Worm (Caenorhabditis elegans): ENCODE data around the gene D2085.7.

DNA sequence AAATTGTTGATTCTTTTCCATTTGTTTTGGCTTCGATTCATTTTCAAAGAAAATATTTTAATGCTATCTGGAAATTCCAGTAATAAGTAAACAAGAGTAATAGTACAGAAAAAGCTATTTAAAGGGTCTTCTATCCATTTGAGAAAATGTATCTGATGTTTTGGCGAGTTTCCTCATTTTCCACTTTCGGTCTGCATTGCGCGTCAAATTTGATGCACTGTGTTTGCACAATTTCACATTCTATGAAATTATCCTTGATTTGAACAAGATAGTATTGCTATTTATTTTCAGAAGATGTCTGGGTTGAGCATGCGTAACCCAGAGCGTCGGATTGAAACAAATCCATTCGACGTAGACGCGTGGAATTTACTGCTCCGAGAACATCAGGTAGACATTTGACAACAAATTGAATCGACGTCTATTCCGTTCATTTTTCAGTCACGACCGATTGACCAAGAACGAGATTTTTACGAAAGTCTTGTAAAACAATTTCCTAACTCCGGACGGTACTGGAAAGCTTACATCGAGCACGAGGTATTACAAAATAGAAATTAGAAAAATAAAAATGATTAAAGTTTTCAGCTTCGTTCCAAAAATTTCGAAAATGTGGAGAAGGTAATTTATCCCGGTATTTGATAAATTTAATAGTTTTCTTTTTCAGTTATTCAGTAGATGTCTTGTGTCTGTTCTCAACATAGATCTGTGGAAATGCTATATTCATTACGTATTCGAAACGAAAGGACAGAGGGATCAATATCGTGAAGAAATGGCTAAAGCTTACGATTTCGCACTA lies 37.4 kb upstream of the D2085.7 start, which contains the start of gene suf-1:
- TF ChIP-seq ama-1 (optimal IDR thresholded peaks at IDR 0.05) (peak; percentile 71), ceh-36 (tag; optimal IDR thresholded peaks at IDR 0.05) (no peak), hnd-1 (tag; optimal IDR thresholded peaks at IDR 0.05) (no peak), tra-4 (tag; optimal IDR thresholded peaks at IDR 0.05) (no peak), sea-1 (GFP tag; conservative IDR thresholded peaks at IDR 0.05) (no peak), ets-7 (tag; optimal IDR thresholded peaks at IDR 0.05) (no peak), aly-1 (tag; optimal IDR thresholded peaks at IDR 0.05) (no peak), flt-1 (GFP tag; IDR thresholded peaks at IDR 0.05) (no peak), pes-1 (GFP tag; IDR thresholded peaks at IDR 0.05) (no peak), hmg-4 (GFP tag; optimal IDR thresholded peaks at IDR 0.05) (no peak)
